Worm (Caenorhabditis elegans) whole organism, L4 larva: ENCODE measurements around the gene sru-37.

ENCODE experiments used
- D1046.2 ChIP-seq: fragments of 200-800 bp; sonication (Bioruptor generic); IDR thresholded peaks from 2 replicates; pipeline ENCODE4 v1.3.6; 2022; ENCODE audit warnings: missing genetic modification characterization, missing compliant biosample characterization
- F10B5.3 ChIP-seq: sonication (generic microtip); optimal IDR thresholded peaks from 2 replicates; lab custom pipeline; 2016; ENCODE audit warnings: mild to moderate bottlenecking, missing genetic modification characterization, missing compliant biosample characterization
- F49E8.2 ChIP-seq: sonication (generic microtip); optimal IDR thresholded peaks from 2 replicates; lab custom pipeline; 2016; ENCODE audit warnings: missing compliant biosample characterization, mild to moderate bottlenecking, missing genetic modification characterization, borderline replicate concordance
- T26A8.4 ChIP-seq: fragments of 200-800 bp; sonication (Bioruptor generic); IDR thresholded peaks from 2 replicates; pipeline ENCODE4 v1.3.6; 2022; ENCODE audit warnings: missing genetic modification characterization, missing compliant biosample characterization
- Y75B8A.6 ChIP-seq: fragments of 200-800 bp; sonication (Bioruptor generic); IDR thresholded peaks from 2 replicates; pipeline ENCODE4 v1.3.6; 2022; ENCODE audit warnings: missing genetic modification reagents, missing genetic modification characterization, missing compliant biosample characterization
- ZK546.5 ChIP-seq, 2 experiments: sonication (generic microtip); optimal IDR thresholded peaks; 2 replicates each; lab custom pipeline; 2017; ENCODE audit warnings: missing biosample characterization in 2 of 2, missing genetic modification characterization in 2 of 2
- aha-1 ChIP-seq: fragments of 150-350 bp; peaks from one replicate; lab custom pipeline; 2014; ENCODE audit warnings: missing biosample characterization, missing genetic modification characterization
- ama-1 ChIP-seq: fragments of 150-350 bp; optimal IDR thresholded peaks from 2 replicates; lab custom pipeline; 2014; ENCODE audit warnings: inconsistent platforms, mixed read lengths
- arid-1 ChIP-seq: fragments of 200-800 bp; sonication (Bioruptor generic); conservative IDR thresholded peaks from 2 replicates; pipeline ENCODE4 v1.3.6; 2022; ENCODE audit warnings: missing genetic modification reagents, missing genetic modification characterization, missing compliant biosample characterization
- ceh-32 ChIP-seq: sonication (generic microtip); optimal IDR thresholded peaks from 2 replicates; lab custom pipeline; 2016; ENCODE audit warnings: mild to moderate bottlenecking, missing genetic modification characterization, missing compliant biosample characterization; ENCODE audit not compliant: poor library complexity
- ceh-44 ChIP-seq: fragments of 200-800 bp; sonication (Bioruptor generic); IDR thresholded peaks from 2 replicates; pipeline ENCODE4 v1.3.6; 2022; ENCODE audit warnings: missing genetic modification reagents, missing genetic modification characterization, missing compliant biosample characterization
- ceh-62 ChIP-seq: sonication (generic microtip); optimal IDR thresholded peaks from 2 replicates; lab custom pipeline; 2017; ENCODE audit warnings: missing biosample characterization, missing genetic modification characterization
- ceh-82 ChIP-seq: sonication (generic microtip); optimal IDR thresholded peaks from 2 replicates; lab custom pipeline; 2017; ENCODE audit warnings: missing biosample characterization, missing genetic modification characterization
- ctbp-1 ChIP-seq: fragments of 200-800 bp; sonication (Bioruptor generic); IDR thresholded peaks from 2 replicates; pipeline ENCODE4 v1.3.6; 2022; ENCODE audit warnings: missing genetic modification reagents, missing genetic modification characterization, missing compliant biosample characterization
- daf-12 ChIP-seq: fragments of 150-350 bp; optimal IDR thresholded peaks from 2 replicates; lab custom pipeline; 2014; ENCODE audit warnings: missing biosample characterization, missing genetic modification reagents, missing genetic modification characterization
- daf-16 ChIP-seq, 3 experiments: sonication (generic microtip); optimal IDR thresholded peaks; 2 replicates each; lab custom pipeline; 2016 to 2017; ENCODE audit warnings: missing genetic modification characterization in 3 of 3, missing genetic modification reagents in 3 of 3, mild to moderate bottlenecking in 2 of 3, missing compliant biosample characterization in 2 of 3, missing biosample characterization in 1 of 3, moderate library complexity in 1 of 3
- daf-19 ChIP-seq: fragments of 200-800 bp; sonication (Bioruptor generic); conservative IDR thresholded peaks from 2 replicates; pipeline ENCODE4 v1.3.6; 2022; ENCODE audit warnings: missing genetic modification characterization, missing compliant biosample characterization
- dmd-6 ChIP-seq: fragments of 200-800 bp; sonication (Bioruptor generic); IDR thresholded peaks from 2 replicates; pipeline ENCODE4 v1.3.6; 2022; ENCODE audit warnings: missing genetic modification reagents, missing genetic modification characterization, missing compliant biosample characterization
- dmd-8 ChIP-seq: fragments of 200-800 bp; sonication (Bioruptor generic); IDR thresholded peaks from 2 replicates; pipeline ENCODE4 v1.3.6; 2022; ENCODE audit warnings: missing genetic modification characterization, missing compliant biosample characterization
- dmd-9 ChIP-seq: fragments of 200-800 bp; sonication (Bioruptor generic); IDR thresholded peaks from 2 replicates; pipeline ENCODE4 v1.3.6; 2022; ENCODE audit warnings: missing genetic modification reagents, missing genetic modification characterization, missing compliant biosample characterization
- duxl-1 ChIP-seq: sonication (generic microtip); optimal IDR thresholded peaks from 2 replicates; lab custom pipeline; 2016; ENCODE audit warnings: mild to moderate bottlenecking, missing genetic modification characterization, moderate library complexity, missing compliant biosample characterization; ENCODE audit not compliant: poor library complexity
- hmg-1.1 ChIP-seq: fragments of 200-800 bp; sonication (Bioruptor generic); IDR thresholded peaks from 2 replicates; pipeline ENCODE4 v1.3.6; 2022; ENCODE audit warnings: missing genetic modification reagents, missing genetic modification characterization, missing compliant biosample characterization
- jun-1 ChIP-seq: fragments of 150-350 bp; optimal IDR thresholded peaks from 2 replicates; lab custom pipeline; 2014; ENCODE audit warnings: missing biosample characterization, missing genetic modification reagents, missing genetic modification characterization
- lin-1 ChIP-seq: fragments of 200-800 bp; sonication (Bioruptor generic); IDR thresholded peaks from 2 replicates; pipeline ENCODE4 v1.3.6; 2022; ENCODE audit warnings: missing genetic modification reagents, missing genetic modification characterization, missing compliant biosample characterization
- lin-13 ChIP-seq: fragments of 150-350 bp; optimal IDR thresholded peaks from 2 replicates; lab custom pipeline; 2014; ENCODE audit warnings: missing biosample characterization, missing genetic modification reagents, missing genetic modification characterization
- lin-15B ChIP-seq: fragments of 150-350 bp; sonication (generic microtip); optimal IDR thresholded peaks from 3 replicates; lab custom pipeline; 2014; ENCODE audit warnings: missing biosample characterization, missing genetic modification characterization
- lin-29 ChIP-seq: fragments of 200-800 bp; sonication (Bioruptor generic); IDR thresholded peaks from 2 replicates; pipeline ENCODE4 v1.3.6; 2022; ENCODE audit warnings: missing genetic modification reagents, missing genetic modification characterization, missing compliant biosample characterization
- madf-5 ChIP-seq, 2 experiments: fragments of 200-800 bp; sonication (Bioruptor generic); IDR thresholded peaks; 2 replicates each; pipeline ENCODE4 v1.3.6; 2022; ENCODE audit warnings: missing compliant biosample characterization in 2 of 2, missing genetic modification characterization in 2 of 2
- madf-9 ChIP-seq: fragments of 200-800 bp; sonication (Bioruptor generic); conservative IDR thresholded peaks from 2 replicates; pipeline ENCODE4 v1.3.6; 2022; ENCODE audit warnings: missing genetic modification reagents, missing genetic modification characterization, missing compliant biosample characterization
- mdt-29 ChIP-seq: fragments of 200-800 bp; sonication (Bioruptor generic); IDR thresholded peaks from 2 replicates; pipeline ENCODE4 v1.3.6; 2022; ENCODE audit warnings: missing genetic modification reagents, missing genetic modification characterization, missing compliant biosample characterization
- mep-1 ChIP-seq: fragments of 150-350 bp; sonication (generic microtip); optimal IDR thresholded peaks from 3 replicates; lab custom pipeline; 2014; ENCODE audit warnings: missing biosample characterization, missing genetic modification characterization
- mxl-3 ChIP-seq: fragments of 200-800 bp; sonication (Bioruptor generic); optimal IDR thresholded peaks from 2 replicates; lab custom pipeline; 2018; ENCODE audit warnings: mild to moderate bottlenecking, missing genetic modification characterization, missing compliant biosample characterization
- nhr-111 ChIP-seq: fragments of 200-800 bp; sonication (Bioruptor generic); optimal IDR thresholded peaks from 2 replicates; lab custom pipeline; 2018; ENCODE audit warnings: mild to moderate bottlenecking, missing genetic modification characterization, missing compliant biosample characterization
- nhr-28 ChIP-seq: fragments of 150-350 bp; optimal IDR thresholded peaks from 2 replicates; lab custom pipeline; 2014; ENCODE audit warnings: missing biosample characterization, missing genetic modification characterization
- nhr-41 ChIP-seq: fragments of 200-800 bp; sonication (Bioruptor generic); IDR thresholded peaks from 2 replicates; pipeline ENCODE4 v1.3.6; 2022; ENCODE audit warnings: missing genetic modification reagents, missing genetic modification characterization, missing compliant biosample characterization
- nhr-48 ChIP-seq: sonication (generic microtip); optimal IDR thresholded peaks from 2 replicates; lab custom pipeline; 2016; ENCODE audit warnings: mild to moderate bottlenecking, missing genetic modification characterization, missing compliant biosample characterization
- nhr-6 ChIP-seq: fragments of 150-350 bp; optimal IDR thresholded peaks from 2 replicates; lab custom pipeline; 2014; ENCODE audit warnings: missing biosample characterization, missing genetic modification characterization
- nhr-76 ChIP-seq: fragments of 150-350 bp; optimal IDR thresholded peaks from 2 replicates; lab custom pipeline; 2014; ENCODE audit warnings: missing biosample characterization, missing genetic modification characterization
- pha-4 ChIP-seq, 2 experiments: fragments of 150-350 bp in 1 of 2; fragments of 200-800 bp in 1 of 2; sonication (Bioruptor generic) in 1 of 2; IDR thresholded peaks in 1 of 2; optimal IDR thresholded peaks in 1 of 2; 2 replicates each; pipeline versions ENCODE4 v1.3.6 to Lab custom; 2014 to 2022; ENCODE audit warnings: missing genetic modification characterization in 2 of 2, missing genetic modification reagents in 2 of 2, missing biosample characterization in 1 of 2, missing compliant biosample characterization in 1 of 2
- pqm-1 ChIP-seq: sonication (generic microtip); optimal IDR thresholded peaks from 2 replicates; lab custom pipeline; 2017; ENCODE audit warnings: missing biosample characterization, missing genetic modification characterization
- set-16 ChIP-seq: fragments of 200-800 bp; sonication (Bioruptor generic); IDR thresholded peaks from 2 replicates; pipeline ENCODE4 v1.3.6; 2022; ENCODE audit warnings: missing genetic modification reagents, missing genetic modification characterization, missing compliant biosample characterization
- snpc-4 ChIP-seq: fragments of 150-350 bp; optimal IDR thresholded peaks from 2 replicates; lab custom pipeline; 2014; ENCODE audit warnings: missing biosample characterization, missing genetic modification characterization
- spr-1 ChIP-seq: sonication (generic microtip); optimal IDR thresholded peaks from 2 replicates; lab custom pipeline; 2016; ENCODE audit warnings: mild to moderate bottlenecking, missing genetic modification characterization, missing compliant biosample characterization
- tag-97 ChIP-seq: fragments of 200-800 bp; sonication (Bioruptor generic); IDR thresholded peaks from 2 replicates; pipeline ENCODE4 v1.3.6; 2022; ENCODE audit warnings: missing genetic modification characterization, missing compliant biosample characterization
- vab-7 ChIP-seq: fragments of 200-800 bp; sonication (Bioruptor generic); IDR thresholded peaks from 2 replicates; pipeline ENCODE4 v1.3.6; 2022; ENCODE audit warnings: missing genetic modification reagents, missing genetic modification characterization, missing compliant biosample characterization
- zfp-2 ChIP-seq: sonication (generic microtip); optimal IDR thresholded peaks from 2 replicates; lab custom pipeline; 2016; ENCODE audit warnings: mild to moderate bottlenecking, missing genetic modification characterization, missing compliant biosample characterization
- zfp-3 ChIP-seq: fragments of 200-800 bp; sonication (Bioruptor generic); conservative IDR thresholded peaks from 2 replicates; pipeline ENCODE4 v1.3.6; 2022; ENCODE audit warnings: missing genetic modification reagents, missing genetic modification characterization, missing compliant biosample characterization
- zip-2 ChIP-seq: fragments of 150-350 bp; optimal IDR thresholded peaks from 2 replicates; lab custom pipeline; 2014; ENCODE audit warnings: missing biosample characterization, missing genetic modification characterization

sru-37 gene

ce11 chrV:9757884-9758283, 47.4 kb upstream of the sru-37 start, which contains the start of gene F58E6.11:
Gene F58E6.11, minus strand, starts transcription at chrV:9757984.
- no peak for TF ChIP-seq nhr-111
- TF ChIP-seq aha-1 (tag; lab: Kevin White, UChicago): no peak
- no peak for TF ChIP-seq dmd-6 (GFP tag; lab: Robert Waterston, UW)
- no peak for TF ChIP-seq vab-7
- TF ChIP-seq D1046.2: no peak
- no peak for TF ChIP-seq arid-1 (GFP tag; lab: Robert Waterston, UW)
- no peak for TF ChIP-seq pha-4 (GFP tag; IDR thresholded peaks at IDR 0.05; lab: Robert Waterston, UW)
- no peak for TF ChIP-seq pha-4 (tag; optimal IDR thresholded peaks at IDR 0.05; lab: Kevin White, UChicago)
- no peak for TF ChIP-seq lin-29 (GFP tag; lab: Robert Waterston, UW)
- TF ChIP-seq ceh-32 (tag; lab: Kevin White, UChicago): no peak
- no peak for TF ChIP-seq nhr-28 (tag; lab: Kevin White, UChicago)
- no peak for TF ChIP-seq lin-15B
- no peak for TF ChIP-seq T26A8.4 (GFP tag; lab: Robert Waterston, UW)
- no peak for TF ChIP-seq snpc-4 (tag; lab: Kevin White, UChicago)
- no peak for TF ChIP-seq zfp-2 (tag; lab: Kevin White, UChicago)
- no peak for TF ChIP-seq daf-16 (GFP tag; optimal IDR thresholded peaks at IDR 0.05; lab: Kevin White, UChicago)
- no peak for TF ChIP-seq daf-16 (tag; optimal IDR thresholded peaks at IDR 0.05; lab: Kevin White, UChicago)
- no peak for TF ChIP-seq daf-12 (tag; lab: Kevin White, UChicago)
- no peak for TF ChIP-seq ceh-82 (tag; lab: Kevin White, UChicago)
- no peak for TF ChIP-seq ceh-44 (GFP tag; lab: Robert Waterston, UW)
- no peak for TF ChIP-seq set-16 (GFP tag; lab: Robert Waterston, UW)
- TF ChIP-seq nhr-6 (tag; lab: Kevin White, UChicago): no peak

- no peak for TF ChIP-seq duxl-1
- no peak for TF ChIP-seq mdt-29 (GFP tag; lab: Robert Waterston, UW)
- no peak for TF ChIP-seq snpc-4 (tag; lab: Kevin White, UChicago)
- TF ChIP-seq jun-1 (tag; lab: Kevin White, UChicago): no peak
- no peak for TF ChIP-seq dmd-8
- TF ChIP-seq mep-1: no peak
- no peak for TF ChIP-seq madf-9 (GFP tag; lab: Robert Waterston, UW)
- TF ChIP-seq F10B5.3 (tag; lab: Kevin White, UChicago): no peak
- no peak for TF ChIP-seq T26A8.4 (GFP tag; lab: Robert Waterston, UW)
- TF ChIP-seq zfp-3 (GFP tag; lab: Robert Waterston, UW): no peak
- no peak for TF ChIP-seq daf-16 (GFP tag; optimal IDR thresholded peaks at IDR 0.05; lab: Kevin White, UChicago)
- no peak for TF ChIP-seq daf-16 (tag; optimal IDR thresholded peaks at IDR 0.05; lab: Kevin White, UChicago)
- no peak for TF ChIP-seq madf-5 (GFP tag; IDR thresholded peaks at IDR 0.05; lab: Robert Waterston, UW)
- no peak for TF ChIP-seq pqm-1 (tag; lab: Kevin White, UChicago)
- no peak for TF ChIP-seq mxl-3 (GFP tag; lab: Kevin White, UChicago)
- TF ChIP-seq nhr-6 (tag; lab: Kevin White, UChicago): no peak
- TF ChIP-seq tag-97: no peak
- no peak for TF ChIP-seq ceh-62 (tag; lab: Kevin White, UChicago)
- no peak for TF ChIP-seq Y75B8A.6 (GFP tag; lab: Robert Waterston, UW)
- no peak for TF ChIP-seq ZK546.5 (tag; optimal IDR thresholded peaks at IDR 0.05; lab: Kevin White, UChicago)
These were observed 46.8 kb upstream of the sru-37 start for ce11 chrV:9758437-9758836.

ce11 chrV:9763759-9764158, 41.5 kb upstream of the sru-37 start:
- TF ChIP-seq zip-2 (tag; lab: Kevin White, UChicago): no peak
- no peak for TF ChIP-seq spr-1 (tag; lab: Kevin White, UChicago)
- no peak for TF ChIP-seq dmd-9 (GFP tag; lab: Robert Waterston, UW)
- no peak for TF ChIP-seq dmd-6 (GFP tag; lab: Robert Waterston, UW)
- no peak for TF ChIP-seq nhr-76 (tag; lab: Kevin White, UChicago)
- no peak for TF ChIP-seq lin-13 (GFP tag; lab: Kevin White, UChicago)
- no peak for TF ChIP-seq ama-1 (lab: Kevin White, UChicago)
- no peak for TF ChIP-seq pqm-1 (tag; lab: Kevin White, UChicago)
- TF ChIP-seq F49E8.2 (tag; lab: Kevin White, UChicago): no peak
- no peak for TF ChIP-seq hmg-1.1
- no peak for TF ChIP-seq snpc-4 (tag; lab: Kevin White, UChicago)
- no peak for TF ChIP-seq nhr-41 (GFP tag; lab: Robert Waterston, UW)
- TF ChIP-seq duxl-1: no peak
- TF ChIP-seq daf-19 (GFP tag; lab: Robert Waterston, UW): no peak
- TF ChIP-seq ctbp-1 (GFP tag; lab: Robert Waterston, UW): no peak
- no peak for TF ChIP-seq nhr-28 (tag; lab: Kevin White, UChicago)
- no peak for TF ChIP-seq nhr-48 (tag; lab: Kevin White, UChicago)
- no peak for TF ChIP-seq lin-1 (GFP tag; lab: Robert Waterston, UW)
- TF ChIP-seq, all 104 proteins: peak for 0
